Fruit fly (Drosophila melanogaster): ENCODE measurements around the gene Hsp67Bc.

The Hsp67Bc gene

dm6 chr3L:9410030-9410589 lies 37.8 kb upstream of the Hsp67Bc start:
- TF ChIP-seq CG9705 (GFP tag; optimal IDR thresholded peaks at IDR 0.05) (no peak), psq (GFP tag; optimal IDR thresholded peaks at IDR 0.05) (peak; percentile 15)

- no peak for TF ChIP-seq tai (GFP tag; optimal IDR thresholded peaks at IDR 0.05)
- no peak for TF ChIP-seq foxo (GFP tag; optimal IDR thresholded peaks at IDR 0.05)
- TF ChIP-seq Abd-B (GFP tag; optimal IDR thresholded peaks at IDR 0.05): no peak
- TF ChIP-seq Dif (GFP tag; optimal IDR thresholded peaks at IDR 0.05; ENCODE audit: partially characterized antibody): no peak
- TF ChIP-seq h (GFP tag; optimal IDR thresholded peaks at IDR 0.05): no peak
- no peak for TF ChIP-seq Myc (optimal IDR thresholded peaks at IDR 0.05)
- no peak for TF ChIP-seq OdsH (GFP tag; optimal IDR thresholded peaks at IDR 0.05)
Measured at dm6 chr3L:9404497-9404896, 32.2 kb upstream of the Hsp67Bc start, which contains the start of gene Cpr67B. TSS of gene Cpr67B (plus strand) at chr3L:9404797.

DNA sequence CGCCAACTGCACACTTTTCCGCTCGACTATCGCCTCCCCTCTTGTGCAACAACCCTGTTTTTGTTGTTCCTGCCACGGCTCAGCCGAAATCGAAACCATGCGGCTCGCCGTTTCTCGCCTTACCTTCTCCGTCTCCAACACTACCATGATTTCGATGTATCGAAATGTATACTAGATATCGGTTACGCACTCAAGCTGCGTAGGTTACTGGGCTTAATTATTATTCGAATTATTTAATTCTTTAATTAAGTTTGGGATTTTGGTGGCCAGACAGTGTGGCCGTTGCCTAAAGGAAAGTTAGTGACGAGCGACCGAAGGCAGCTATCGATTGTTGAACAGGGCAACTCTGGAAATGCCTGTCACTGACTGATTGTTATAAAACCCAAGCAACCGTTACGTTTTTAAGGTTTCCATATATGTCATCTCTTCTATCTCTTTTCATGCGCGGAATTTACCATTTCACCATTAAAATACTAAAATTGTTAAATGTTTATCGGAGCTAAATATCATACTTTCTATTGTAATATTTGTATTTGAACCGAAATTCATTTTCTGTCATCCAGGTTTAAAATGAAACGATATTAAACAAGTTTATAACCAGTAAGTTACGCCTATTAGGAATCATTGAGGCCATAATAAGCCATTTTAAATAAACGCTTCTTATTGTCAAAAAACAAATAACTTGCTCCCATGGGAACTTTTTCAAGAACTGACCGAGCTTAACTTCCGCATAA lies 30.0 kb upstream of the Hsp67Bc start, which contains the start of gene eIF4E1:
Gene eIF4E1 (minus strand): TSS at position 304 of the 734 bp plus-strand sequence.
- TF ChIP-seq Sp1 (GFP tag; optimal IDR thresholded peaks at IDR 0.05) (peak; percentile 36), ey (GFP tag; optimal IDR thresholded peaks at IDR 0.05) (peak; percentile 1), br (GFP tag; optimal IDR thresholded peaks at IDR 0.05) (peak; percentile 12), Myc (optimal IDR thresholded peaks at IDR 0.05) (peak; percentile 33), CG9705 (GFP tag; optimal IDR thresholded peaks at IDR 0.05) (no peak), foxo (GFP tag; optimal IDR thresholded peaks at IDR 0.05) (peak in 1 of 2 experiments; percentile 3), Abd-B (GFP tag; optimal IDR thresholded peaks at IDR 0.05) (no peak), woc (GFP tag; optimal IDR thresholded peaks at IDR 0.05) (no peak), Rel (GFP tag; optimal IDR thresholded peaks at IDR 0.05) (no peak), Rel (tag; optimal IDR thresholded peaks at IDR 0.05) (peak; percentile 84), CrebA (GFP tag; optimal IDR thresholded peaks at IDR 0.05; ENCODE audit: borderline replicate concordance) (no peak), tai (GFP tag; optimal IDR thresholded peaks at IDR 0.05) (no peak), dl (GFP tag; optimal IDR thresholded peaks at IDR 0.05; ENCODE audit: insufficient read depth in 1 of 2, partially characterized antibody in 2 of 2) (peak in 1 of 2 experiments; percentile 8), pan (optimal IDR thresholded peaks at IDR 0.05) (no peak), Vsx2 (GFP tag; optimal IDR thresholded peaks at IDR 0.05; ENCODE audit: partially characterized antibody) (peak; percentile 40), sv (GFP tag; optimal IDR thresholded peaks at IDR 0.05) (peak; percentile 34), jim (GFP tag; optimal IDR thresholded peaks at IDR 0.05) (no peak), HLH106 (tag; optimal IDR thresholded peaks at IDR 0.05) (no peak), Hr78 (GFP tag; optimal IDR thresholded peaks at IDR 0.05) (no peak), Hnf4 (GFP tag; optimal IDR thresholded peaks at IDR 0.05) (no peak), h (GFP tag; optimal IDR thresholded peaks at IDR 0.05) (peak; percentile 9), dsf (GFP tag; optimal IDR thresholded peaks at IDR 0.05; ENCODE audit: borderline replicate concordance) (no peak), usp (GFP tag; optimal IDR thresholded peaks at IDR 0.05) (no peak), Dif (GFP tag; optimal IDR thresholded peaks at IDR 0.05; ENCODE audit: partially characterized antibody) (peak; percentile 53)

DNA sequence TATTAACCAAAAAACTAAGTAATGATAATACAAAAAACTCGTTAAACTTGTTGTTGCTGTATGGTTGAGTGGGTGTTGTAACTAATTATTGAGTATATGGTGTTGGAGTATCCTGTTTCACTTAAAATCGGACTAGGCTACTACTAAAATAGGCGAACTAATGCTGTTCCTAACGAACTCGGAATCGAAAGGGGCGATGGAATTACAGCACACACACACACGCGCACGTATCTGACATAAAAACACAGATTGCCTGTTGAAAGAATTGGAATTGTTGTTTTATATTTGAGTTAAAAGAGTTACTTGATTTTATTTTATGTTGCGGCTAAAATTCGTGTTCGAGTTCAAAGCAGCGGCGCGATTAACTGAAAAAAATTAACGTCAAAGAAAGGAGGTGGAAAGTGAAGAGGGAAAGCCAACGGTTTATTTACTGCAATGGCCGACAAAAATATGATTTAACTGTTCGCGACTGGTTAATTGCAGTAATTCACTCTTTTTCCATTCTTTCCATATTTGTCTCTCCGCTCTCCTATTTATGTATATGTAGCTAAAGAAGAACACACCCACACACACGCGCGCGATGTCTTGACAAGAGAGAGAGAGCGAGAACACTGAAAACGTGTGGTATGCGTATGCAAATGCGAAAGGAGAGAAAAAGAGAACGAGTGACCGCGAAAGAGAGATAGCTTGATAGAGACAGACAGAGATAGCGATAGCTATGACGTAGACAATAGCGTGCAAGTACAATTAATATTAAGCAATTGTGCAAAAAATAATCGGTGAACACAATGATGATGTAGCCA lies 29.3 kb upstream of the Hsp67Bc start:
- no peak for TF ChIP-seq Hr83 (GFP tag; optimal IDR thresholded peaks at IDR 0.05; ENCODE audit: poor library complexity, severe bottlenecking)
- no peak for TF ChIP-seq dmrt93B (GFP tag; optimal IDR thresholded peaks at IDR 0.05)
- no peak for TF ChIP-seq Vsx2 (GFP tag; optimal IDR thresholded peaks at IDR 0.05; ENCODE audit: partially characterized antibody)
- TF ChIP-seq fru (GFP tag; optimal IDR thresholded peaks at IDR 0.05): peak; percentile 73
- peak; percentile 66 to 89 for TF ChIP-seq dl (GFP tag; optimal IDR thresholded peaks at IDR 0.05; ENCODE audit: insufficient read depth in 1 of 2, partially characterized antibody in 2 of 2)
- TF ChIP-seq Dfd (GFP tag; optimal IDR thresholded peaks at IDR 0.05): no peak
- no peak for TF ChIP-seq br (GFP tag; optimal IDR thresholded peaks at IDR 0.05)
- TF ChIP-seq CrebA (GFP tag; optimal IDR thresholded peaks at IDR 0.05; ENCODE audit: borderline replicate concordance): peak; percentile 66
- peak; percentile 16 for TF ChIP-seq Jra (GFP tag; optimal IDR thresholded peaks at IDR 0.05)
- TF ChIP-seq h (GFP tag; optimal IDR thresholded peaks at IDR 0.05): no peak
- TF ChIP-seq sage (GFP tag; optimal IDR thresholded peaks at IDR 0.05): peak; percentile 17
- peak; percentile 92 for TF ChIP-seq Dif (GFP tag; optimal IDR thresholded peaks at IDR 0.05; ENCODE audit: partially characterized antibody)
- no peak for TF ChIP-seq CG32264 (GFP tag; optimal IDR thresholded peaks at IDR 0.05)
- peak; percentile 57 for TF ChIP-seq psq (GFP tag; optimal IDR thresholded peaks at IDR 0.05)
- no peak for TF ChIP-seq N (GFP tag; optimal IDR thresholded peaks at IDR 0.05)
